Worm (Caenorhabditis elegans) whole organism, young adult: ENCODE data around the gene R12B2.13.

ENCODE experiments used
- B0035.1 ChIP-seq: sonication (generic microtip); optimal IDR thresholded peaks from 2 replicates; lab custom pipeline; 2016; ENCODE audit warnings: missing genetic modification characterization, mild to moderate bottlenecking, missing compliant biosample characterization, missing genotype, missing genetic modification reagents
- Y95B8A.8 ChIP-seq: fragments of 200-800 bp; sonication (Bioruptor generic); IDR thresholded peaks from 2 replicates; pipeline ENCODE4 v1.3.6; 2022; ENCODE audit warnings: missing genetic modification reagents, missing genetic modification characterization, missing compliant biosample characterization
- ZK185.1 ChIP-seq: sonication (generic microtip); optimal IDR thresholded peaks from 2 replicates; lab custom pipeline; 2016; ENCODE audit warnings: mild to moderate bottlenecking, missing genetic modification characterization, missing compliant biosample characterization; ENCODE audit not compliant: poor library complexity, severe bottlenecking
- cebp-1 ChIP-seq, 2 experiments: fragments of 200-800 bp in 1 of 2; sonication (Bioruptor generic) in 1 of 2; sonication (generic microtip) in 1 of 2; IDR thresholded peaks in 1 of 2; optimal IDR thresholded peaks in 1 of 2; 2 replicates each; pipeline versions ENCODE4 v1.3.6 to Lab custom; 2017 to 2022; ENCODE audit warnings: missing compliant biosample characterization in 2 of 2, missing genetic modification characterization in 2 of 2, mild to moderate bottlenecking in 1 of 2, missing genetic modification reagents in 1 of 2, moderate library complexity in 1 of 2
- ets-4 ChIP-seq: fragments of 200-800 bp; sonication (Bioruptor generic); optimal IDR thresholded peaks from 2 replicates; lab custom pipeline; 2018; ENCODE audit warnings: mild to moderate bottlenecking, missing genetic modification characterization, missing compliant biosample characterization
- him-1 ChIP-seq: sonication (generic microtip); optimal IDR thresholded peaks from 2 replicates; lab custom pipeline; 2016; ENCODE audit warnings: missing genotype, missing genetic modification reagents, missing genetic modification characterization, missing compliant biosample characterization
- repo-1 ChIP-seq: sonication (generic microtip); optimal IDR thresholded peaks from 2 replicates; lab custom pipeline; 2017; ENCODE audit warnings: mild to moderate bottlenecking, missing genetic modification characterization, missing compliant biosample characterization
- unc-130 ChIP-seq: sonication (generic microtip); optimal IDR thresholded peaks from 2 replicates; lab custom pipeline; 2016; ENCODE audit warnings: missing genetic modification reagents, missing genetic modification characterization, missing compliant biosample characterization
- unc-62 ChIP-seq: fragments of 150-350 bp; optimal IDR thresholded peaks from 2 replicates; lab custom pipeline; 2014; ENCODE audit warnings: missing biosample characterization, missing genetic modification reagents, missing genetic modification characterization
- xnd-1 ChIP-seq: sonication (generic microtip); optimal IDR thresholded peaks from 2 replicates; lab custom pipeline; 2016; ENCODE audit warnings: missing genotype, missing genetic modification reagents, missing genetic modification characterization, missing compliant biosample characterization

- TF ChIP-seq ZK185.1 (no peak), unc-62 (no peak), cebp-1 (GFP tag; IDR thresholded peaks at IDR 0.05; lab: Robert Waterston, UW) (no peak), cebp-1 (tag; optimal IDR thresholded peaks at IDR 0.05; lab: Kevin White, UChicago) (peak; percentile 10), ets-4 (GFP tag; lab: Kevin White, UChicago) (no peak), Y95B8A.8 (no peak), unc-130 (GFP tag; lab: Kevin White, UChicago) (no peak), him-1 (no peak), B0035.1 (tag; lab: Kevin White, UChicago) (no peak), xnd-1 (no peak), repo-1 (no peak)
Measured at ce11 chrIII:5842920-5843319, 9.6 kb upstream of the R12B2.13 start.
